Fruit fly (Drosophila melanogaster) whole organism, prepupa: ENCODE data around the gene beat-IIb.

Experiments used
- CG11762 ChIP-seq: fragments of 200-800 bp; sonication (Bioruptor generic); optimal IDR thresholded peaks from 3 replicates; lab custom pipeline; 2016; ENCODE audit warnings: missing biosample characterization, missing genetic modification characterization; ENCODE audit not compliant: insufficient read depth
- CG11902 ChIP-seq: fragments of 200-800 bp; sonication (Bioruptor generic); optimal IDR thresholded peaks from 3 replicates; lab custom pipeline; 2016; ENCODE audit warnings: missing biosample characterization, missing genetic modification characterization
- CG15336 ChIP-seq: fragments of 200-800 bp; sonication (Bioruptor generic); IDR thresholded peaks from 2 replicates; pipeline ENCODE4 v1.3.6; 2022; ENCODE audit warnings: missing biosample characterization, missing genetic modification characterization
- CG1621 ChIP-seq: fragments of 200-800 bp; sonication (Bioruptor generic); optimal IDR thresholded peaks from 3 replicates; lab custom pipeline; 2018; ENCODE audit warnings: missing biosample characterization, mild to moderate bottlenecking, missing genetic modification characterization
- CG16779 ChIP-seq: fragments of 200-800 bp; sonication (Bioruptor generic); optimal IDR thresholded peaks from 3 replicates; lab custom pipeline; 2017; ENCODE audit warnings: missing biosample characterization, mild to moderate bottlenecking, missing genetic modification characterization
- CG3032 ChIP-seq: fragments of 200-800 bp; optimal IDR thresholded peaks from 2 replicates; lab custom pipeline; 2019; ENCODE audit warnings: missing biosample characterization, mild to moderate bottlenecking, missing genetic modification characterization, moderate library complexity
- CG31627 ChIP-seq: fragments of 200-800 bp; sonication (Bioruptor generic); optimal IDR thresholded peaks from 3 replicates; lab custom pipeline; 2016; ENCODE audit warnings: missing biosample characterization, missing genetic modification characterization
- CG32006 ChIP-seq: fragments of 200-800 bp; sonication (Bioruptor generic); optimal IDR thresholded peaks from 3 replicates; lab custom pipeline; 2017; ENCODE audit warnings: missing biosample characterization, mild to moderate bottlenecking, missing genetic modification characterization
- CG34406 ChIP-seq: fragments of 200-800 bp; sonication (Bioruptor generic); optimal IDR thresholded peaks from 3 replicates; lab custom pipeline; 2016; ENCODE audit warnings: missing biosample characterization, missing genetic modification characterization
- CG3919 ChIP-seq: fragments of 200-800 bp; sonication (Bioruptor generic); optimal IDR thresholded peaks from 3 replicates; lab custom pipeline; 2016; ENCODE audit warnings: missing biosample characterization, missing genetic modification characterization
- CG4318 ChIP-seq: fragments of 200-800 bp; sonication (Bioruptor generic); optimal IDR thresholded peaks from 3 replicates; lab custom pipeline; 2017; ENCODE audit warnings: missing biosample characterization, mild to moderate bottlenecking, missing genetic modification characterization
- CG6163 ChIP-seq: fragments of 200-800 bp; sonication (Bioruptor generic); IDR thresholded peaks from 3 replicates; pipeline ENCODE4 v1.3.6; 2022; ENCODE audit warnings: missing biosample characterization, missing genetic modification characterization
- CG6276 ChIP-seq: fragments of 200-800 bp; sonication (Bioruptor generic); optimal IDR thresholded peaks from 2 replicates; lab custom pipeline; 2017; ENCODE audit warnings: missing biosample characterization, mild to moderate bottlenecking, missing genetic modification characterization
- CG6792 ChIP-seq: fragments of 200-800 bp; sonication (Bioruptor generic); optimal IDR thresholded peaks from 3 replicates; lab custom pipeline; 2016; ENCODE audit warnings: missing biosample characterization, missing genetic modification characterization
- CG6808 ChIP-seq: fragments of 200-800 bp; sonication (Bioruptor generic); optimal IDR thresholded peaks from 3 replicates; lab custom pipeline; 2017; ENCODE audit warnings: missing biosample characterization, missing genetic modification characterization, mild to moderate bottlenecking, moderate library complexity, missing genetic modification reagents
- CG6854 ChIP-seq: fragments of 200-800 bp; sonication (Bioruptor generic); optimal IDR thresholded peaks from 2 replicates; lab custom pipeline; 2017; ENCODE audit warnings: missing biosample characterization, mild to moderate bottlenecking, missing genetic modification characterization
- CG8632 ChIP-seq: fragments of 200-800 bp; sonication (Bioruptor generic); optimal IDR thresholded peaks from 3 replicates; lab custom pipeline; 2016; ENCODE audit warnings: missing biosample characterization, missing genetic modification characterization
- Eip75B ChIP-seq: fragments of 200-800 bp; sonication (Bioruptor generic); optimal IDR thresholded peaks from 3 replicates; lab custom pipeline; 2016; ENCODE audit warnings: missing biosample characterization, missing genetic modification characterization
- Eip93F ChIP-seq: fragments of 200-800 bp; sonication (Bioruptor generic); optimal IDR thresholded peaks from 2 replicates; lab custom pipeline; 2016; ENCODE audit warnings: missing biosample characterization, mild to moderate bottlenecking, missing genetic modification characterization
- Ets96B ChIP-seq: fragments of 200-800 bp; optimal IDR thresholded peaks from 2 replicates; lab custom pipeline; 2019; ENCODE audit warnings: missing biosample characterization, mild to moderate bottlenecking, missing genetic modification characterization, moderate library complexity
- Gug ChIP-seq: fragments of 200-800 bp; sonication (Bioruptor generic); IDR thresholded peaks from 2 replicates; pipeline ENCODE4 v1.3.6; 2022; ENCODE audit warnings: missing biosample characterization, missing genetic modification characterization
- Hr39 ChIP-seq: fragments of 200-800 bp; sonication (Bioruptor generic); optimal IDR thresholded peaks from 2 replicates; lab custom pipeline; 2016; ENCODE audit warnings: missing biosample characterization, missing genetic modification characterization
- Lpt ChIP-seq: fragments of 200-800 bp; sonication (Bioruptor generic); optimal IDR thresholded peaks from 3 replicates; lab custom pipeline; 2016; ENCODE audit warnings: missing biosample characterization, missing genetic modification characterization
- OdsH ChIP-seq: fragments of 200-800 bp; sonication (Bioruptor generic); optimal IDR thresholded peaks from 3 replicates; lab custom pipeline; 2016; ENCODE audit warnings: missing biosample characterization, missing genetic modification characterization
- Smox ChIP-seq: fragments of 200-800 bp; sonication (Bioruptor generic); optimal IDR thresholded peaks from 3 replicates; lab custom pipeline; 2016; ENCODE audit warnings: missing biosample characterization, missing genetic modification characterization
- achi ChIP-seq: fragments of 200-800 bp; sonication (Bioruptor generic); optimal IDR thresholded peaks from 3 replicates; lab custom pipeline; 2016; ENCODE audit warnings: missing biosample characterization, missing genetic modification characterization
- acj6 ChIP-seq: fragments of 200-800 bp; sonication (Bioruptor generic); optimal IDR thresholded peaks from 3 replicates; lab custom pipeline; 2016; ENCODE audit warnings: missing biosample characterization, missing genetic modification characterization
- cyc ChIP-seq: fragments of 200-800 bp; sonication (Bioruptor generic); optimal IDR thresholded peaks from 3 replicates; lab custom pipeline; 2016; ENCODE audit warnings: missing biosample characterization, missing genetic modification characterization
- dsx ChIP-seq: fragments of 200-800 bp; optimal IDR thresholded peaks from 3 replicates; lab custom pipeline; 2019; ENCODE audit warnings: missing biosample characterization, mild to moderate bottlenecking, missing genetic modification characterization, moderate library complexity; ENCODE audit not compliant: poor library complexity, severe bottlenecking
- eg ChIP-seq: fragments of 200-800 bp; sonication (Bioruptor generic); IDR thresholded peaks from 3 replicates; pipeline ENCODE4 v1.3.6; 2022; ENCODE audit warnings: missing biosample characterization, missing genetic modification characterization
- esn ChIP-seq: fragments of 200-800 bp; sonication (Bioruptor generic); optimal IDR thresholded peaks from 2 replicates; lab custom pipeline; 2016; ENCODE audit warnings: missing biosample characterization, mild to moderate bottlenecking, missing genetic modification characterization, moderate library complexity
- fkh ChIP-seq: fragments of 200-800 bp; sonication (Bioruptor generic); optimal IDR thresholded peaks from 3 replicates; lab custom pipeline; 2017; ENCODE audit warnings: missing biosample characterization, mild to moderate bottlenecking, missing genetic modification characterization, moderate library complexity
- lz ChIP-seq: fragments of 200-800 bp; sonication (Bioruptor generic); optimal IDR thresholded peaks from 3 replicates; lab custom pipeline; 2016; ENCODE audit warnings: missing biosample characterization, missing genetic modification characterization
- net ChIP-seq: fragments of 200-800 bp; sonication (Bioruptor generic); optimal IDR thresholded peaks from 3 replicates; lab custom pipeline; 2016; ENCODE audit warnings: missing biosample characterization, missing genetic modification characterization
- pdm3 ChIP-seq: fragments of 200-800 bp; sonication (Bioruptor generic); optimal IDR thresholded peaks from 3 replicates; lab custom pipeline; 2016; ENCODE audit warnings: missing biosample characterization, missing genetic modification characterization
- spab ChIP-seq: fragments of 200-800 bp; sonication (Bioruptor generic); optimal IDR thresholded peaks from 2 replicates; lab custom pipeline; 2017; ENCODE audit warnings: missing biosample characterization, mild to moderate bottlenecking, missing genetic modification characterization, missing genetic modification reagents
- svp ChIP-seq: fragments of 200-800 bp; sonication (Bioruptor generic); peaks from one replicate; lab custom pipeline; 2016; ENCODE audit warnings: missing biosample characterization, missing genetic modification characterization
- topi ChIP-seq: fragments of 200-800 bp; sonication (Bioruptor generic); optimal IDR thresholded peaks from 3 replicates; lab custom pipeline; 2016; ENCODE audit warnings: missing biosample characterization, missing genetic modification characterization
- vri ChIP-seq: fragments of 200-800 bp; sonication (Bioruptor generic); optimal IDR thresholded peaks from 3 replicates; lab custom pipeline; 2016; ENCODE audit warnings: missing biosample characterization, mild to moderate bottlenecking, missing genetic modification characterization

beat-IIb gene

DNA sequence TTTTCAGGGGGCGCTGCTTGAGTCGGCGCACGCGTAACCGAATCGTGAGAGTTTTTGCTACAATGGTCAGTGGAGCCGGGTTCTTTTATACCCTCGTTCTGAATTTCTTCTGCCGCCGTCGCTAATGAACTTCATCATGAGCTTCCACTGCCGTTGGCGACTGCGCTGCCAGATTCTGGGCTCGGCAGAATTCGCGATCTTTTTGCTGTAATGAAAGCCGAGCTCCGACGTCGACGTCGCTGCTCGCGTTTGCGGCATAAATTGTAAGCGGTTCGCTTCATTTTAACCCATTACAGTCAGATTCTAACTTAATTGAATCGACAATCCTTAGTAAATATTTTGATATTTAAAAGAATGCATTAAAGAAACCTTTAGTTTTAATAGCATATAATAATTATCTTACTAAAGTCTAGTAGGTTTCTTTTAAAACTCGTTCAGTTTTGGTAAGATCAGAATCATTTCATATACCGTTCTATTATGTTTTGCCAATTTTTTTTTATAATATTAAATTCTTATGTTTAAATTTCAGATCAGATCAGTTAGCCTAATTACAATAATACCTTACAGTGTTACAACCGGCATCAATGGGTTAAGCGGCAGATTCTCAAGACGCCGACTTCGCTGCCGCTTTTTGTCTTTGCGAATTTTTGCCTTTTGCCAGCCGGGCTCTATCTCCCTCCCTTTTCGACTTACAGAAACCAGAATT, 62.6 kb downstream of the beat-IIb start, which contains the start of gene Mur89F (continued):
- TF ChIP-seq eg (GFP tag; lab: Robert Waterston, UW) (no peak), CG1621 (no peak), dsx (GFP tag; lab: Kevin White, UChicago) (peak; percentile 56), CG16779 (tag; lab: Kevin White, UChicago) (no peak), cyc (peak; percentile 61), CG3032 (tag; lab: Kevin White, UChicago) (peak; percentile 60), esn (GFP tag; lab: Kevin White, UChicago) (peak; percentile 83), vri (no peak), CG34406 (GFP tag; lab: Kevin White, UChicago) (peak; percentile 70), CG32006 (GFP tag; lab: Kevin White, UChicago) (no peak), spab (GFP tag; lab: Kevin White, UChicago) (peak; percentile 65), fkh (GFP tag; lab: Kevin White, UChicago) (no peak), svp (GFP tag; lab: Kevin White, UChicago) (peak; percentile 87), Eip75B (GFP tag; lab: Kevin White, UChicago) (peak; percentile 20), pdm3 (peak; percentile 44), CG15336 (GFP tag; lab: Robert Waterston, UW) (0 out of 2 replicates have a peak, but pooled peaks have one; percentile 27), CG6276 (GFP tag; lab: Kevin White, UChicago) (no peak), OdsH (GFP tag; lab: Kevin White, UChicago) (peak; percentile 55), CG6163 (GFP tag; lab: Robert Waterston, UW) (no peak), CG11762 (GFP tag; lab: Kevin White, UChicago) (peak; percentile 5), CG6808 (GFP tag; lab: Kevin White, UChicago) (peak; percentile 57), CG8632 (GFP tag; lab: Kevin White, UChicago) (peak; percentile 73), Gug (GFP tag; lab: Robert Waterston, UW) (no peak), CG3919 (peak; percentile 63), CG11902 (GFP tag; lab: Kevin White, UChicago) (peak; percentile 21), CG31627 (GFP tag; lab: Kevin White, UChicago) (peak; percentile 55), CG6792 (GFP tag; lab: Kevin White, UChicago) (peak; percentile 42), Lpt (GFP tag; lab: Kevin White, UChicago) (no peak), lz (GFP tag; lab: Kevin White, UChicago) (peak; percentile 55), CG6854 (no peak)

DNA sequence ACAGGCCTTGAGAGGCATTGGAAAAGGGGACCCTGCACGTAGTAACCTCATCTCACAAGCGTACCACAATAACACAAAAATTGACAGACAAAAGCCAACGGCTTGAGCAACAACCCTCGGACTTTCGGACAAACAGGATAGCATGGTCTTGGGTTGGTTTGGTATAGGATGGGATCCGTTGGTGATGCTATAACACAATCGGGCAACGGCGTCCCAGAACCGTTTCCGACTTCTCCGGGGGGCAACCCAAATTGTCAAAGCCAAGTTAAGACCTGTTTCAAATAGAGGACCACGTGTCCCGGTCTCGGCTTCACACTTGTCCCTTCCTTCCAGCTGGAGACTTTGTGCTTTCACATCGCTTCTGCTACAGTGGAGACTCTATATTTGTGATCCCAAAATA, 67.2 kb downstream of the beat-IIb start:
- TF ChIP-seq CG8632 (GFP tag; lab: Kevin White, UChicago) (no peak), topi (GFP tag; lab: Kevin White, UChicago) (no peak), acj6 (no peak), CG6163 (GFP tag; lab: Robert Waterston, UW) (no peak), Eip93F (GFP tag; lab: Kevin White, UChicago) (no peak), net (GFP tag; lab: Kevin White, UChicago) (no peak), Ets96B (no peak), achi (GFP tag; lab: Kevin White, UChicago) (no peak), CG16779 (tag; lab: Kevin White, UChicago) (no peak), CG31627 (GFP tag; lab: Kevin White, UChicago) (no peak), Hr39 (GFP tag; lab: Kevin White, UChicago) (no peak), CG4318 (GFP tag; lab: Kevin White, UChicago) (no peak), CG34406 (GFP tag; lab: Kevin White, UChicago) (no peak), OdsH (GFP tag; lab: Kevin White, UChicago) (no peak), Smox (no peak), CG3032 (tag; lab: Kevin White, UChicago) (no peak)
